Fruit fly (Drosophila melanogaster) S2 (cell line): ENCODE measurements around the gene CG4367.

ENCODE experiments used
- CG8478 ChIP-seq: fragments of >200 bp; optimal IDR thresholded peaks from 2 replicates; lab custom pipeline; 2018
- CTCF ChIP-seq, 2 experiments: fragments of >200 bp; optimal IDR thresholded peaks; 2 replicates each; lab custom pipeline; 2018

DNA sequence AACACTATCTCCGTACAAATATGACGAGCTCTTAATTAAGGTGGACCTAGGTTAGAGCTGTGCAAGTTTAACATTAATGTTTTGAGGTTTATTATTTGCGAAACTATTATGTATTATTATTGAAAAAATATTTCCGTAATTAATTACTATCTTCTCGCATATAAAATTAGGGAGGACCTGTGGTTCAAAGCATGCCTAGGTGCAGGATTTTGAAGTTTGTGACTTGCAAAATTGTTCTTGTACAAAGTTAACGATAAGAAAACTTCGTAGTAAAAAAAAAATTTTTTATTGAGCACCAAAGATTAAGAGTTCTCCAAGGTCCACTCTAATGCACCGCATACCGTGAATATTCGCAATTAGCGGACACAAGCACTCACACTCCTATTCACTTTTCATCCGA lies 8.1 kb upstream of the CG4367 start:
- TF ChIP-seq CTCF (optimal IDR thresholded peaks at IDR 0.05; lab: Kevin White, UChicago) (no peak), CG8478 (lab: Kevin White, UChicago) (no peak)
